Worm (Caenorhabditis elegans): ENCODE data around the gene srj-33.

The srj-33 gene

DNA sequence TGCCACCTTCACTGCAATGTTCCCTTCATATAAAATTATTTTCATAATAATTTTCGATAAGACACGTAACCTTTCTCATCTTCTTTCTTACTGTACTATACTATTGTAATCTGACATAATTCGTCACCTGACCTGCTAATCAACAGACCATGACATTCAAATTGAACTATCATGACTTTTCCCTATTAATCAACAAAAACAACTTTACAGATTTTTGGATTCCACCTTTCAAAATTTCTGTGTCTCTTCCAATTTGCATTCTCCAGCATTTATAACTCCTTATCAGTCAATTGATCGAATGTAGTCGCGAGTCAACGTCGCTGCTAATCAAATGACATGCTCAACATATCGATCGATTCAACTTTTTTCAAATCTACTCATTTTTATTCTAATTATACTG, 47.7 kb downstream of the srj-33 start, which contains the start of gene fshr-1:
fshr-1 (plus strand) TSS at position 209 of the 400 bp plus-strand sequence.
- TF ChIP-seq blmp-1 (tag; optimal IDR thresholded peaks at IDR 0.05; ENCODE audit: insufficient read depth) (no peak), fos-1 (tag; optimal IDR thresholded peaks at IDR 0.05) (peak; percentile 57), ZK546.5 (tag; optimal IDR thresholded peaks at IDR 0.05) (no peak), crh-2 (tag; optimal IDR thresholded peaks at IDR 0.05) (peak; percentile 30)

- TF ChIP-seq C34F6.9 (tag; optimal IDR thresholded peaks at IDR 0.05), result peak; percentile 31
- TF ChIP-seq sma-3 (GFP tag; optimal IDR thresholded peaks at IDR 0.05), result no peak
- no peak for TF ChIP-seq R02D3.7 (tag; optimal IDR thresholded peaks at IDR 0.05)
- TF ChIP-seq unc-62 (GFP tag; optimal IDR thresholded peaks at IDR 0.05), result no peak
- TF ChIP-seq ztf-1 (GFP tag; conservative IDR thresholded peaks at IDR 0.05), result no peak
- TF ChIP-seq unc-55 (GFP tag; optimal IDR thresholded peaks at IDR 0.05), result peak; percentile 77
These were observed 51.3 kb downstream of the srj-33 start, which contains the start of gene clp-9 for ce11 chrV:9885918-9886488. clp-9 (minus strand) TSS chrV:9885968.

All from whole organism, L2 larva.